Fruit fly (Drosophila melanogaster) whole organism, prepupa: ENCODE results near the gene CG6830.

Source experiments
- CG11902 ChIP-seq: fragments of 200-800 bp; sonication (Bioruptor generic); optimal IDR thresholded peaks from 3 replicates; lab custom pipeline; 2016; ENCODE audit warnings: missing biosample characterization, missing genetic modification characterization
- CG1621 ChIP-seq: fragments of 200-800 bp; sonication (Bioruptor generic); optimal IDR thresholded peaks from 3 replicates; lab custom pipeline; 2018; ENCODE audit warnings: missing biosample characterization, mild to moderate bottlenecking, missing genetic modification characterization
- CG6854 ChIP-seq: fragments of 200-800 bp; sonication (Bioruptor generic); optimal IDR thresholded peaks from 2 replicates; lab custom pipeline; 2017; ENCODE audit warnings: missing biosample characterization, mild to moderate bottlenecking, missing genetic modification characterization
- CG8119 ChIP-seq: fragments of 200-800 bp; sonication (Bioruptor generic); IDR thresholded peaks from 3 replicates; pipeline ENCODE4 v1.3.6; 2022; ENCODE audit warnings: missing biosample characterization, missing genetic modification characterization
- Eip93F ChIP-seq: fragments of 200-800 bp; sonication (Bioruptor generic); optimal IDR thresholded peaks from 2 replicates; lab custom pipeline; 2016; ENCODE audit warnings: missing biosample characterization, mild to moderate bottlenecking, missing genetic modification characterization
- Hr38 ChIP-seq: sonication (Bioruptor generic); optimal IDR thresholded peaks from 2 replicates; lab custom pipeline; 2016; ENCODE audit warnings: missing biosample characterization, missing genetic modification characterization
- Hr39 ChIP-seq: fragments of 200-800 bp; sonication (Bioruptor generic); optimal IDR thresholded peaks from 2 replicates; lab custom pipeline; 2016; ENCODE audit warnings: missing biosample characterization, missing genetic modification characterization
- Met ChIP-seq: fragments of 200-800 bp; sonication (Bioruptor generic); optimal IDR thresholded peaks from 3 replicates; lab custom pipeline; 2016; ENCODE audit warnings: missing biosample characterization, missing genetic modification characterization
- fd85E ChIP-seq: fragments of 200-800 bp; sonication (Bioruptor generic); optimal IDR thresholded peaks from 3 replicates; lab custom pipeline; 2016; ENCODE audit warnings: missing biosample characterization, missing genetic modification characterization
- lz ChIP-seq: fragments of 200-800 bp; sonication (Bioruptor generic); optimal IDR thresholded peaks from 3 replicates; lab custom pipeline; 2016; ENCODE audit warnings: missing biosample characterization, missing genetic modification characterization
- salr ChIP-seq, 2 experiments: fragments of 200-800 bp; sonication (Bioruptor generic); optimal IDR thresholded peaks; 3 replicates each; lab custom pipeline; 2016 to 2018; ENCODE audit warnings: missing biosample characterization in 2 of 2, missing genetic modification characterization in 2 of 2, mild to moderate bottlenecking in 1 of 2
- topi ChIP-seq: fragments of 200-800 bp; sonication (Bioruptor generic); optimal IDR thresholded peaks from 3 replicates; lab custom pipeline; 2016; ENCODE audit warnings: missing biosample characterization, missing genetic modification characterization

DNA sequence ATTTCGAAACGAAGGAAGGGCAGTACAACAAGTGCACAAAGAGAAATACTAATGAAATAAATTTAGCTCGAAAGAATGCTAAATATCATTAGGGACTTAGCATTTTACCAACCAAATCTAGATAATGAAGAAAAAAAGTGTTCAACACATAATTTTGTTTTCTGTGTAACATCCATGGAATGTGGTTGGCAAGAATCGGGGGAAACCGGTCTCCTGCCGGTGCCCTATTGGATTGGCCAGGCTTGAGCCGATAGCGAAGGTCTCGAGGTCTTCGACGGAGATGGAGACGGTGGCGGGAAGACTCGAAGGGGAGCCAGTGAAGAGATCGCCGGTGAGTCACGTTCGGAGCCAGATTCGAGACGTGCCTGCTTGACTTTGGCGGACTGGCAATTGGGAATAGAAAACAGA lies 26.4 kb downstream of the CG6830 start:
- TF ChIP-seq CG6854 (GFP tag; lab: Kevin White, UChicago) (peak; percentile 69), lz (GFP tag; lab: Kevin White, UChicago) (peak; percentile 84), CG11902 (GFP tag; lab: Kevin White, UChicago) (peak; percentile 64), Eip93F (GFP tag; lab: Kevin White, UChicago) (peak; percentile 10), Met (GFP tag; lab: Kevin White, UChicago) (peak; percentile 91), Hr38 (GFP tag; lab: Kevin White, UChicago) (no peak), salr (GFP tag; optimal IDR thresholded peaks at IDR 0.05; lab: Kevin White, UChicago) (peak; percentile 47 to 70), topi (peak; percentile 89), fd85E (no peak), CG1621 (tag; lab: Kevin White, UChicago) (peak; percentile 73), Hr39 (GFP tag; lab: Kevin White, UChicago) (peak; percentile 85), CG8119 (GFP tag; lab: Robert Waterston, UW) (peak; percentile 67)
